Fruit fly (Drosophila melanogaster) whole organism, embryonic: ENCODE results near the gene Tsen2.
A peak's percentile ranks its signal among the peaks of the same experiment; 100 is the strongest.

Experiments used
- Asciz ChIP-seq: fragments of 200-800 bp; sonication (Bioruptor generic); optimal IDR thresholded peaks from 2 replicates; lab custom pipeline; 2017; ENCODE audit warnings: missing biosample characterization, mild to moderate bottlenecking, missing genetic modification characterization, missing genetic modification reagents
- B-H2 ChIP-seq: fragments of 200-800 bp; sonication (Bioruptor generic); optimal IDR thresholded peaks from 2 replicates; lab custom pipeline; 2018; ENCODE audit warnings: missing biosample characterization, mild to moderate bottlenecking, missing genetic modification characterization
- Blimp-1 ChIP-seq: fragments of 200-800 bp; sonication (Bioruptor generic); optimal IDR thresholded peaks from 3 replicates; lab custom pipeline; 2018; ENCODE audit warnings: missing biosample characterization, missing genetic modification characterization, mild to moderate bottlenecking, moderate library complexity, missing genetic modification reagents
- Bteb2 ChIP-seq: fragments of 200-800 bp; sonication (Bioruptor generic); optimal IDR thresholded peaks from 2 replicates; lab custom pipeline; 2016; ENCODE audit warnings: missing biosample characterization, missing genetic modification characterization
- CG10565 ChIP-seq: fragments of 200-800 bp; sonication (Bioruptor generic); optimal IDR thresholded peaks from 3 replicates; lab custom pipeline; 2016; ENCODE audit warnings: missing biosample characterization, mild to moderate bottlenecking, missing genetic modification characterization
- CG12219 ChIP-seq: fragments of 200-800 bp; sonication (Bioruptor generic); optimal IDR thresholded peaks from 3 replicates; lab custom pipeline; 2018; ENCODE audit warnings: missing biosample characterization, mild to moderate bottlenecking, missing genetic modification characterization
- CG12299 ChIP-seq: fragments of 200-800 bp; sonication (Bioruptor generic); optimal IDR thresholded peaks from 2 replicates; lab custom pipeline; 2018; ENCODE audit warnings: missing biosample characterization, mild to moderate bottlenecking, missing genetic modification characterization
- CG1233 ChIP-seq: fragments of 200-800 bp; sonication (Bioruptor generic); optimal IDR thresholded peaks from 4 replicates; lab custom pipeline; 2018; ENCODE audit warnings: missing biosample characterization, mild to moderate bottlenecking, missing genetic modification characterization
- CG15514 ChIP-seq: fragments of 200-800 bp; sonication (Bioruptor generic); optimal IDR thresholded peaks from 3 replicates; lab custom pipeline; 2017; ENCODE audit warnings: missing biosample characterization, missing genetic modification characterization, mild to moderate bottlenecking, moderate library complexity, missing genetic modification reagents
- CG17328 ChIP-seq: fragments of 200-800 bp; sonication (Bioruptor generic); IDR thresholded peaks from 2 replicates; pipeline ENCODE4 v1.3.6; 2022; ENCODE audit warnings: missing biosample characterization, missing genetic modification characterization
- CG17912 ChIP-seq: fragments of 200-800 bp; sonication (Bioruptor generic); optimal IDR thresholded peaks from 2 replicates; lab custom pipeline; 2018; ENCODE audit warnings: missing biosample characterization, mild to moderate bottlenecking, missing genetic modification characterization
- CG2199 ChIP-seq: fragments of 200-800 bp; sonication (Bioruptor generic); IDR thresholded peaks from 3 replicates; pipeline ENCODE4 v1.3.6; 2022; ENCODE audit warnings: missing biosample characterization, missing genetic modification characterization
- CG2712 ChIP-seq: fragments of 200-800 bp; optimal IDR thresholded peaks from 3 replicates; lab custom pipeline; 2019; ENCODE audit warnings: missing biosample characterization, mild to moderate bottlenecking, missing genetic modification characterization, moderate library complexity
- CG30403 ChIP-seq: fragments of 200-800 bp; sonication (Bioruptor generic); optimal IDR thresholded peaks from 3 replicates; lab custom pipeline; 2016; ENCODE audit warnings: missing biosample characterization, missing genetic modification characterization
- CG32767 ChIP-seq: fragments of 200-800 bp; sonication (Bioruptor generic); IDR thresholded peaks from 2 replicates; pipeline ENCODE4 v1.3.6; 2022; ENCODE audit warnings: missing biosample characterization, missing genetic modification characterization
- CG3847 ChIP-seq: fragments of 200-800 bp; sonication (Bioruptor generic); IDR thresholded peaks from 2 replicates; pipeline ENCODE4 v1.3.6; 2022; ENCODE audit warnings: missing biosample characterization, missing genetic modification characterization
- CG4282 ChIP-seq: fragments of 200-800 bp; sonication (Bioruptor generic); optimal IDR thresholded peaks from 2 replicates; lab custom pipeline; 2016; ENCODE audit warnings: missing biosample characterization, missing genetic modification characterization
- CG4404 ChIP-seq: fragments of 200-800 bp; sonication (Bioruptor generic); IDR thresholded peaks from 2 replicates; pipeline ENCODE4 v1.3.6; 2022; ENCODE audit warnings: missing biosample characterization, missing genetic modification characterization
- CG4730 ChIP-seq: fragments of 200-800 bp; sonication (Bioruptor generic); IDR thresholded peaks from 2 replicates; pipeline ENCODE4 v1.3.6; 2022; ENCODE audit warnings: missing biosample characterization, missing genetic modification characterization
- CG5180 ChIP-seq: fragments of 200-800 bp; sonication (Bioruptor generic); optimal IDR thresholded peaks from 3 replicates; lab custom pipeline; 2017; ENCODE audit warnings: missing biosample characterization, missing genetic modification characterization, mild to moderate bottlenecking, moderate library complexity, missing genetic modification reagents
- CG6689 ChIP-seq: fragments of 200-800 bp; sonication (Bioruptor generic); IDR thresholded peaks from 2 replicates; pipeline ENCODE4 v1.3.6; 2022; ENCODE audit warnings: missing biosample characterization, missing genetic modification characterization
- CG9609 ChIP-seq: fragments of 200-800 bp; sonication (Bioruptor generic); optimal IDR thresholded peaks from 3 replicates; lab custom pipeline; 2016; ENCODE audit warnings: missing biosample characterization, missing genetic modification characterization
- CG9876 ChIP-seq: fragments of 200-800 bp; sonication (Bioruptor generic); optimal IDR thresholded peaks from 2 replicates; lab custom pipeline; 2016; ENCODE audit warnings: missing biosample characterization, missing genetic modification characterization
- CTCF ChIP-seq: fragments of 200-800 bp; sonication (Bioruptor generic); optimal IDR thresholded peaks from 2 replicates; lab custom pipeline; 2017; ENCODE audit warnings: missing biosample characterization, mild to moderate bottlenecking, missing genetic modification characterization, moderate library complexity
- Camta ChIP-seq: fragments of 200-800 bp; sonication (Bioruptor generic); optimal IDR thresholded peaks from 2 replicates; lab custom pipeline; 2016; ENCODE audit warnings: missing biosample characterization, missing genetic modification characterization
- D19B ChIP-seq: fragments of 200-800 bp; sonication (Bioruptor generic); optimal IDR thresholded peaks from 2 replicates; lab custom pipeline; 2017; ENCODE audit warnings: missing biosample characterization, mild to moderate bottlenecking, missing genetic modification characterization
- Fer1 ChIP-seq: fragments of 200-800 bp; sonication (Bioruptor generic); optimal IDR thresholded peaks from 2 replicates; lab custom pipeline; 2017; ENCODE audit warnings: missing biosample characterization, mild to moderate bottlenecking, missing genetic modification characterization
- Hsf ChIP-seq: fragments of 200-800 bp; sonication (Bioruptor generic); optimal IDR thresholded peaks from 3 replicates; lab custom pipeline; 2016; ENCODE audit warnings: missing biosample characterization, missing genetic modification characterization
- MTF-1 ChIP-seq: fragments of 200-800 bp; sonication (Bioruptor generic); optimal IDR thresholded peaks from 2 replicates; lab custom pipeline; 2018; ENCODE audit warnings: missing biosample characterization, mild to moderate bottlenecking, missing genetic modification characterization, borderline replicate concordance
- Meics ChIP-seq: fragments of 200-800 bp; sonication (Bioruptor generic); optimal IDR thresholded peaks from 2 replicates; lab custom pipeline; 2017; ENCODE audit warnings: missing biosample characterization, mild to moderate bottlenecking, missing genetic modification characterization
- PHDP ChIP-seq: fragments of 200-800 bp; sonication (Bioruptor generic); optimal IDR thresholded peaks from 3 replicates; lab custom pipeline; 2018; ENCODE audit warnings: missing biosample characterization, mild to moderate bottlenecking, missing genetic modification characterization, moderate library complexity
- Sry-β ChIP-seq: fragments of 200-800 bp; sonication (Bioruptor generic); optimal IDR thresholded peaks from 2 replicates; lab custom pipeline; 2018; ENCODE audit warnings: missing biosample characterization, mild to moderate bottlenecking, missing genetic modification characterization, moderate library complexity
- Taf1 ChIP-seq: fragments of 200-800 bp; sonication (Bioruptor generic); IDR thresholded peaks from 2 replicates; pipeline ENCODE4 v1.3.6; 2022; ENCODE audit warnings: missing biosample characterization, missing genetic modification characterization
- dati ChIP-seq: fragments of 200-800 bp; sonication (Bioruptor generic); IDR thresholded peaks from 2 replicates; pipeline ENCODE4 v1.3.6; 2022; ENCODE audit warnings: missing biosample characterization, missing genetic modification characterization
- fru ChIP-seq: fragments of >200 bp; optimal IDR thresholded peaks from 2 replicates; lab custom pipeline; 2017
- gce ChIP-seq: fragments of 200-800 bp; sonication (Bioruptor generic); IDR thresholded peaks from 3 replicates; pipeline ENCODE4 v1.3.6; 2022; ENCODE audit warnings: missing biosample characterization, missing genetic modification characterization
- gem ChIP-seq: fragments of 200-800 bp; sonication (Bioruptor generic); optimal IDR thresholded peaks from 2 replicates; lab custom pipeline; 2019; ENCODE audit warnings: missing biosample characterization, mild to moderate bottlenecking, missing genetic modification characterization, moderate library complexity
- kah ChIP-seq: fragments of 200-800 bp; sonication (Bioruptor generic); optimal IDR thresholded peaks from 2 replicates; lab custom pipeline; 2018; ENCODE audit warnings: missing biosample characterization, mild to moderate bottlenecking, missing genetic modification characterization
- lmd ChIP-seq: fragments of 200-800 bp; sonication (Bioruptor generic); IDR thresholded peaks from 2 replicates; pipeline ENCODE4 v1.3.6; 2022; ENCODE audit warnings: missing biosample characterization, missing genetic modification characterization
- nerfin-2 ChIP-seq: fragments of 200-800 bp; sonication (Bioruptor generic); IDR thresholded peaks from 2 replicates; pipeline ENCODE4 v1.3.6; 2022; ENCODE audit warnings: missing biosample characterization, missing genetic modification characterization; ENCODE audit not compliant: partially characterized antibody
- odd ChIP-seq: fragments of 200-800 bp; sonication (Bioruptor generic); optimal IDR thresholded peaks from 2 replicates; lab custom pipeline; 2017; ENCODE audit warnings: missing biosample characterization, mild to moderate bottlenecking, missing genetic modification characterization
- pb ChIP-seq: fragments of 200-800 bp; sonication (Bioruptor generic); optimal IDR thresholded peaks from 3 replicates; lab custom pipeline; 2016; ENCODE audit warnings: missing biosample characterization, missing genetic modification characterization
- pros ChIP-seq: fragments of 200-800 bp; sonication (Bioruptor generic); optimal IDR thresholded peaks from 3 replicates; lab custom pipeline; 2019; ENCODE audit warnings: missing biosample characterization, mild to moderate bottlenecking, missing genetic modification characterization, moderate library complexity
- ro ChIP-seq: fragments of 200-800 bp; sonication (Bioruptor generic); IDR thresholded peaks from 2 replicates; pipeline ENCODE4 v1.3.6; 2022; ENCODE audit warnings: missing biosample characterization, missing genetic modification characterization
- scrt ChIP-seq: fragments of 200-800 bp; sonication (Bioruptor generic); optimal IDR thresholded peaks from 2 replicates; lab custom pipeline; 2018; ENCODE audit warnings: missing biosample characterization, mild to moderate bottlenecking, missing genetic modification characterization, moderate library complexity
- sd ChIP-seq: fragments of 200-800 bp; sonication (Bioruptor generic); optimal IDR thresholded peaks from 3 replicates; lab custom pipeline; 2018; ENCODE audit warnings: missing biosample characterization, mild to moderate bottlenecking, missing genetic modification characterization, moderate library complexity
- shn ChIP-seq: fragments of 200-800 bp; sonication (Bioruptor generic); optimal IDR thresholded peaks from 3 replicates; lab custom pipeline; 2016; ENCODE audit warnings: missing biosample characterization, missing genetic modification characterization
- tll ChIP-seq, 2 experiments: fragments of 200-800 bp in 1 of 2; fragments of >200 bp in 1 of 2; sonication (Bioruptor generic) in 1 of 2; optimal IDR thresholded peaks; 2 replicates each; lab custom pipeline; 2017 to 2019; ENCODE audit warnings: missing biosample characterization in 2 of 2, missing genetic modification characterization in 2 of 2, mild to moderate bottlenecking in 1 of 2, moderate library complexity in 1 of 2
- tna ChIP-seq: fragments of 200-800 bp; sonication (Bioruptor generic); IDR thresholded peaks from 2 replicates; pipeline ENCODE4 v1.3.6; 2022; ENCODE audit warnings: missing biosample characterization, missing genetic modification characterization; ENCODE audit not compliant: partially characterized antibody
- twi ChIP-seq: fragments of 200-800 bp; optimal IDR thresholded peaks from 2 replicates; lab custom pipeline; 2019; ENCODE audit warnings: missing biosample characterization, mild to moderate bottlenecking, missing genetic modification characterization, moderate library complexity

Gene Tsen2

DNA sequence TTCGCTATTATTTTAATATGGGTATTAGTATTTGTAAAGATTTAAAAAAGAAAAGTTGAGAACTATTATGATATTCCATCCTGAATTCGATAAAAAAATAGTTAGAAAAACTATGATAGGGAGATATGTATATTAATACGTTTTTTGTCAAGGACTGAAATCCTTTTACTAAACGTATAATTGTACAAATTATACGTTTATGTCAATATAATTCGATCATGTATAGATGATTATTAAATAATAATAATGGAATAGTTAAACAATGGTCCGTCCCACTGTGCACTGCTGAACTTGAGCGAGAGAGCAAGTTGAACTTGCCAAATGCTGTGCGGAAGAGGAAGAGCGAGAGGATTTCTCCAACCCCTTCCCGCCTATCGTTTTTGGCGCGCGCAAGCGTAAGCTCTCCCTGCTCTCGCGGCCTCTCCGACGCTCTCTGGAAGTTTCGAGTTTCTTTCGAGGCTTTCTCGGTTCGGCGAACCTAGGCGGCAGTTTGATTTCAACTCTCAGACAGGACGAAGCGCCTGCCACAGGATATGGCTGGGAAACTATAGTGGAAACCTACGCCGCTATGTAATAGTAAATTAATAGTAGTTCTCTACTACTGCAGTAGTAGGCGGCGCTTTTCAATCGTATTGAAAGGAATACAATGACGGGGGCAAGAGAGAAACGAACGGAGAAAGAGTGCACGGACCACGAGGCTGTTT lies 44.5 kb upstream of the Tsen2 start (continued):
- TF ChIP-seq Bteb2 (GFP tag; lab: Kevin White, UChicago) = no peak
- TF ChIP-seq Meics (GFP tag; lab: Kevin White, UChicago) = peak; percentile 69
- no peak for TF ChIP-seq Hsf (GFP tag; lab: Kevin White, UChicago)
- peak; percentile 64 for TF ChIP-seq CG12299 (tag; lab: Kevin White, UChicago)
- TF ChIP-seq Taf1 (GFP tag; lab: Robert Waterston, UW) = no peak
- TF ChIP-seq gem = peak; percentile 87
- peak; percentile 8 for TF ChIP-seq CG12219 (GFP tag; lab: Kevin White, UChicago)
- TF ChIP-seq kah (GFP tag; lab: Kevin White, UChicago) = peak; percentile 47
- no peak for TF ChIP-seq CG4282 (GFP tag; lab: Kevin White, UChicago)
- TF ChIP-seq CG9876 (GFP tag; lab: Kevin White, UChicago) = no peak
- TF ChIP-seq Sry-β (GFP tag; lab: Kevin White, UChicago) = no peak
- peak; percentile 72 for TF ChIP-seq Blimp-1 (GFP tag; lab: Kevin White, UChicago)
- TF ChIP-seq dati = no peak
- TF ChIP-seq pros = no peak
- TF ChIP-seq CG4404 = no peak
- peak; percentile 15 for TF ChIP-seq scrt (GFP tag; lab: Kevin White, UChicago)
- no peak for TF ChIP-seq CTCF (GFP tag; lab: Kevin White, UChicago)
- TF ChIP-seq CG5180 (GFP tag; lab: Kevin White, UChicago) = peak; percentile 56
- TF ChIP-seq CG3847 (GFP tag; lab: Robert Waterston, UW) = no peak
- peak; percentile 80 for TF ChIP-seq PHDP
- TF ChIP-seq CG1233 (GFP tag; lab: Kevin White, UChicago) = peak; percentile 45
- no peak for TF ChIP-seq CG15514 (GFP tag; lab: Kevin White, UChicago)
- TF ChIP-seq twi (tag; lab: Kevin White, UChicago) = peak; percentile 15
- peak; percentile 66; the same call in 2 of the 3 replicates for TF ChIP-seq CG2199 (GFP tag; lab: Robert Waterston, UW)
- TF ChIP-seq Asciz (GFP tag; lab: Kevin White, UChicago) = peak; percentile 53
- no peak for TF ChIP-seq CG10565 (GFP tag; lab: Kevin White, UChicago)
- no peak for TF ChIP-seq nerfin-2 (GFP tag; lab: Robert Waterston, UW)
- no peak for TF ChIP-seq CG17912 (GFP tag; lab: Kevin White, UChicago)
- TF ChIP-seq pb = no peak
- peak; percentile 31 for TF ChIP-seq B-H2
- TF ChIP-seq sd (tag; lab: Kevin White, UChicago) = no peak
- no peak for TF ChIP-seq tna (GFP tag; lab: Robert Waterston, UW)
- TF ChIP-seq CG9609 (GFP tag; lab: Kevin White, UChicago) = no peak
- TF ChIP-seq CG4730 (GFP tag; lab: Robert Waterston, UW) = no peak
- peak; percentile 57 for TF ChIP-seq odd
- TF ChIP-seq tll (GFP tag; optimal IDR thresholded peaks at IDR 0.05; lab: Kevin White, UChicago) = no peak
- peak; percentile 69 for TF ChIP-seq CG30403 (GFP tag; lab: Kevin White, UChicago)
- TF ChIP-seq shn = no peak
- no peak for TF ChIP-seq CG17328 (GFP tag; lab: Robert Waterston, UW)
- TF ChIP-seq gce (GFP tag; lab: Robert Waterston, UW) = no peak
- TF ChIP-seq Fer1 (GFP tag; lab: Kevin White, UChicago) = peak; percentile 77
- TF ChIP-seq CG6689 = peak; percentile 30; the same call in 1 of the 2 replicates
- TF ChIP-seq CG32767 (GFP tag; lab: Robert Waterston, UW) = peak; percentile 12; the same call in 1 of the 2 replicates
- TF ChIP-seq lmd (GFP tag; lab: Robert Waterston, UW) = peak; percentile 52
- TF ChIP-seq CG2712 (tag; lab: Kevin White, UChicago) = peak; percentile 67
- TF ChIP-seq Camta (GFP tag; lab: Kevin White, UChicago) = no peak
- TF ChIP-seq fru = no peak
- peak; percentile 4 for TF ChIP-seq MTF-1
- no peak for TF ChIP-seq D19B (GFP tag; lab: Kevin White, UChicago)
- TF ChIP-seq ro (GFP tag; lab: Robert Waterston, UW) = no peak
